Worm (Caenorhabditis elegans) whole organism, L4 larva: ENCODE results near the gene C06E4.5.
A peak's percentile ranks its signal among the peaks of the same experiment; 100 is the strongest.
"Not testable (repeated sequence)": the region's sequence is repeated elsewhere in the genome, so short reads cannot be mapped to it uniquely, and the experiment has no call there.

Experiments
- Y75B8A.6 ChIP-seq: fragments of 200-800 bp; sonication (Bioruptor generic); IDR thresholded peaks from 2 replicates; pipeline ENCODE4 v1.3.6; 2022; ENCODE audit warnings: missing genetic modification reagents, missing genetic modification characterization, missing compliant biosample characterization
- aha-1 ChIP-seq: fragments of 150-350 bp; peaks from one replicate; lab custom pipeline; 2014; ENCODE audit warnings: missing biosample characterization, missing genetic modification characterization
- ceh-28 ChIP-seq: fragments of 150-350 bp; optimal IDR thresholded peaks from 2 replicates; lab custom pipeline; 2014; ENCODE audit warnings: missing biosample characterization, missing genetic modification reagents, missing genetic modification characterization
- ceh-32 ChIP-seq: sonication (generic microtip); optimal IDR thresholded peaks from 2 replicates; lab custom pipeline; 2016; ENCODE audit warnings: mild to moderate bottlenecking, missing genetic modification characterization, missing compliant biosample characterization; ENCODE audit not compliant: poor library complexity
- daf-12 ChIP-seq: fragments of 150-350 bp; optimal IDR thresholded peaks from 2 replicates; lab custom pipeline; 2014; ENCODE audit warnings: missing biosample characterization, missing genetic modification reagents, missing genetic modification characterization
- daf-16 ChIP-seq, 3 experiments: sonication (generic microtip); optimal IDR thresholded peaks; 2 replicates each; lab custom pipeline; 2016 to 2017; ENCODE audit warnings: missing genetic modification characterization in 3 of 3, missing genetic modification reagents in 3 of 3, mild to moderate bottlenecking in 2 of 3, missing compliant biosample characterization in 2 of 3, missing biosample characterization in 1 of 3, moderate library complexity in 1 of 3
- dmd-8 ChIP-seq: fragments of 200-800 bp; sonication (Bioruptor generic); IDR thresholded peaks from 2 replicates; pipeline ENCODE4 v1.3.6; 2022; ENCODE audit warnings: missing genetic modification characterization, missing compliant biosample characterization
- dpl-1 ChIP-seq: fragments of 150-350 bp; optimal IDR thresholded peaks from 2 replicates; lab custom pipeline; 2014; ENCODE audit warnings: missing biosample characterization, missing genetic modification reagents, missing genetic modification characterization
- duxl-1 ChIP-seq: sonication (generic microtip); optimal IDR thresholded peaks from 2 replicates; lab custom pipeline; 2016; ENCODE audit warnings: mild to moderate bottlenecking, missing genetic modification characterization, moderate library complexity, missing compliant biosample characterization; ENCODE audit not compliant: poor library complexity
- hmg-1.1 ChIP-seq: fragments of 200-800 bp; sonication (Bioruptor generic); IDR thresholded peaks from 2 replicates; pipeline ENCODE4 v1.3.6; 2022; ENCODE audit warnings: missing genetic modification reagents, missing genetic modification characterization, missing compliant biosample characterization
- lin-1 ChIP-seq: fragments of 200-800 bp; sonication (Bioruptor generic); IDR thresholded peaks from 2 replicates; pipeline ENCODE4 v1.3.6; 2022; ENCODE audit warnings: missing genetic modification reagents, missing genetic modification characterization, missing compliant biosample characterization
- lin-29 ChIP-seq: fragments of 200-800 bp; sonication (Bioruptor generic); IDR thresholded peaks from 2 replicates; pipeline ENCODE4 v1.3.6; 2022; ENCODE audit warnings: missing genetic modification reagents, missing genetic modification characterization, missing compliant biosample characterization
- lin-39 ChIP-seq: fragments of 150-350 bp; optimal IDR thresholded peaks from 2 replicates; lab custom pipeline; 2014; ENCODE audit warnings: missing biosample characterization, missing genetic modification reagents, missing genetic modification characterization
- mdt-29 ChIP-seq: fragments of 200-800 bp; sonication (Bioruptor generic); IDR thresholded peaks from 2 replicates; pipeline ENCODE4 v1.3.6; 2022; ENCODE audit warnings: missing genetic modification reagents, missing genetic modification characterization, missing compliant biosample characterization
- nhr-11 ChIP-seq: fragments of 150-350 bp; optimal IDR thresholded peaks from 2 replicates; lab custom pipeline; 2014; ENCODE audit warnings: missing biosample characterization, missing genetic modification characterization
- nhr-28 ChIP-seq: fragments of 150-350 bp; optimal IDR thresholded peaks from 2 replicates; lab custom pipeline; 2014; ENCODE audit warnings: missing biosample characterization, missing genetic modification characterization
- nhr-41 ChIP-seq: fragments of 200-800 bp; sonication (Bioruptor generic); IDR thresholded peaks from 2 replicates; pipeline ENCODE4 v1.3.6; 2022; ENCODE audit warnings: missing genetic modification reagents, missing genetic modification characterization, missing compliant biosample characterization
- pqm-1 ChIP-seq: sonication (generic microtip); optimal IDR thresholded peaks from 2 replicates; lab custom pipeline; 2017; ENCODE audit warnings: missing biosample characterization, missing genetic modification characterization
- sdz-12 ChIP-seq: fragments of 200-800 bp; sonication (Bioruptor generic); optimal IDR thresholded peaks from 2 replicates; lab custom pipeline; 2018; ENCODE audit warnings: mild to moderate bottlenecking, missing genetic modification characterization, missing compliant biosample characterization
- skn-1 ChIP-seq: fragments of 150-350 bp; optimal IDR thresholded peaks from 2 replicates; lab custom pipeline; 2014; ENCODE audit warnings: missing biosample characterization, missing genetic modification characterization
- snpc-1.2 ChIP-seq: fragments of 200-800 bp; sonication (Bioruptor generic); IDR thresholded peaks from 2 replicates; pipeline ENCODE4 v1.3.6; 2022; ENCODE audit warnings: missing genetic modification reagents, missing genetic modification characterization, missing compliant biosample characterization
- unc-62 ChIP-seq, 3 experiments: fragments of 150-350 bp in 1 of 3; sonication (generic microtip); optimal IDR thresholded peaks in 2 of 3; peaks in 1 of 3; 1 replicate in 1 of 3; 2 replicates in 2 of 3; lab custom pipeline; 2014 to 2017; ENCODE audit warnings: missing biosample characterization in 3 of 3, missing genetic modification characterization in 3 of 3, missing genetic modification reagents in 3 of 3, missing genotype in 1 of 3
- zfp-2 ChIP-seq: sonication (generic microtip); optimal IDR thresholded peaks from 2 replicates; lab custom pipeline; 2016; ENCODE audit warnings: mild to moderate bottlenecking, missing genetic modification characterization, missing compliant biosample characterization

C06E4.5 gene

ce11 chrIV:7254690-7255089 is at the start of gene C06E4.5:
Gene C06E4.5 (plus strand): TSS chrIV:7254990.
- TF ChIP-seq skn-1 (tag; lab: Kevin White, UChicago); nhr-28; hmg-1.1 (GFP tag; lab: Robert Waterston, UW): not testable (repeated sequence)

ce11 chrIV:7205969-7206368 is 48.8 kb upstream of the C06E4.5 start, which contains the start of gene kcc-1:
Gene kcc-1 (plus strand): TSS chrIV:7206269.
- TF ChIP-seq daf-12 (tag; lab: Kevin White, UChicago), result no peak
- no peak for TF ChIP-seq sdz-12 (GFP tag; lab: Kevin White, UChicago)
- TF ChIP-seq duxl-1 (tag; lab: Kevin White, UChicago), result no peak
- TF ChIP-seq lin-39, result no peak
- TF ChIP-seq zfp-2 (tag; lab: Kevin White, UChicago), result no peak

ce11 chrIV:7208961-7209360 is 45.8 kb upstream of the C06E4.5 start:
- TF ChIP-seq sdz-12 (GFP tag; lab: Kevin White, UChicago), result no peak
- TF ChIP-seq, all 104 proteins: peak for 0

- TF ChIP-seq lin-29 (GFP tag; lab: Robert Waterston, UW), result no peak
- TF ChIP-seq unc-62 (GFP tag; optimal IDR thresholded peaks at IDR 0.05 in 1 of 2; lab: Kevin White, UChicago), result peak in 1 of 2 experiments; percentile 54
- TF ChIP-seq unc-62 (tag; optimal IDR thresholded peaks at IDR 0.05; lab: Kevin White, UChicago), result no peak
Observed at ce11 chrIV:7211313-7211712, 43.5 kb upstream of the C06E4.5 start.

- peak; percentile 58 for TF ChIP-seq pqm-1 (tag; lab: Kevin White, UChicago)
- TF ChIP-seq dmd-8 (GFP tag; lab: Robert Waterston, UW), result no peak
- TF ChIP-seq mdt-29 (GFP tag; lab: Robert Waterston, UW), result no peak
- no peak for TF ChIP-seq daf-16 (GFP tag; optimal IDR thresholded peaks at IDR 0.05; lab: Kevin White, UChicago)
- TF ChIP-seq daf-16 (tag; optimal IDR thresholded peaks at IDR 0.05; lab: Kevin White, UChicago), result peak; percentile 50
- TF ChIP-seq unc-62 (GFP tag; optimal IDR thresholded peaks at IDR 0.05 in 1 of 2; lab: Kevin White, UChicago), result no peak
- no peak for TF ChIP-seq unc-62 (tag; optimal IDR thresholded peaks at IDR 0.05; lab: Kevin White, UChicago)
- TF ChIP-seq nhr-41 (GFP tag; lab: Robert Waterston, UW), result no peak
- no peak for TF ChIP-seq nhr-28
- TF ChIP-seq, all 104 proteins: peak for 2
Observed at ce11 chrIV:7212769-7213168, 42.0 kb upstream of the C06E4.5 start.

- peak; percentile 74 for TF ChIP-seq aha-1 (tag; lab: Kevin White, UChicago)
- TF ChIP-seq Y75B8A.6 (GFP tag; lab: Robert Waterston, UW), result no peak
- peak in 1 of 2 experiments; percentile 89 for TF ChIP-seq unc-62 (GFP tag; optimal IDR thresholded peaks at IDR 0.05 in 1 of 2; lab: Kevin White, UChicago)
- no peak for TF ChIP-seq unc-62 (tag; optimal IDR thresholded peaks at IDR 0.05; lab: Kevin White, UChicago)
Observed at ce11 chrIV:7216210-7216609, 38.6 kb upstream of the C06E4.5 start.

ce11 chrIV:7219398-7220087 is 35.2 kb upstream of the C06E4.5 start, which contains the start of the genes glb-23 and R13A1.1:
Gene glb-23 (minus strand): TSS chrIV:7219498.
Gene R13A1.1 (plus strand): TSS chrIV:7220037.
- TF ChIP-seq snpc-1.2 (GFP tag; lab: Robert Waterston, UW) (no peak), ceh-32 (tag; lab: Kevin White, UChicago) (no peak), lin-29 (GFP tag; lab: Robert Waterston, UW) (no peak), ceh-28 (tag; lab: Kevin White, UChicago) (no peak), dpl-1 (GFP tag; lab: Kevin White, UChicago) (no peak), lin-1 (GFP tag; lab: Robert Waterston, UW) (no peak)
- TF ChIP-seq, all 104 proteins: peak for 0

- no peak for TF ChIP-seq nhr-11 (tag; lab: Kevin White, UChicago)
- peak; percentile 56 for TF ChIP-seq aha-1 (tag; lab: Kevin White, UChicago)
Observed at ce11 chrIV:7222088-7222487, 32.7 kb upstream of the C06E4.5 start.
